Worm (Caenorhabditis elegans): ENCODE data around the gene srg-53.

ce11 chrV:908681-909080 is 29.4 kb downstream of the srg-53 start:
- no peak for TF ChIP-seq snpc-4 (tag; optimal IDR thresholded peaks at IDR 0.05)
- no peak for TF ChIP-seq skn-1 (tag; optimal IDR thresholded peaks at IDR 0.05)
- no peak for TF ChIP-seq nhr-77 (tag; optimal IDR thresholded peaks at IDR 0.05)
- no peak for TF ChIP-seq lin-39 (tag; optimal IDR thresholded peaks at IDR 0.05)

Data from whole organism, L1 larva.